Worm (Caenorhabditis elegans) whole organism, late embryonic: ENCODE data around the gene unc-46.

ENCODE experiments used
- C08G9.2 ChIP-seq: sonication (generic microtip); optimal IDR thresholded peaks from 2 replicates; lab custom pipeline; 2016; ENCODE audit warnings: mild to moderate bottlenecking, missing genetic modification characterization, moderate library complexity, missing compliant biosample characterization
- C38D4.7 ChIP-seq: fragments of 200-800 bp; sonication (Bioruptor generic); optimal IDR thresholded peaks from 2 replicates; lab custom pipeline; 2018; ENCODE audit warnings: mild to moderate bottlenecking, missing genetic modification characterization, moderate library complexity, missing compliant biosample characterization
- K09A11.1 ChIP-seq: sonication (generic microtip); optimal IDR thresholded peaks from 2 replicates; lab custom pipeline; 2017; ENCODE audit warnings: antibody characterized with exemption, mild to moderate bottlenecking, missing genetic modification characterization, missing compliant biosample characterization; ENCODE audit not compliant: insufficient read depth
- T23F11.4 ChIP-seq: fragments of 200-800 bp; sonication (Bioruptor generic); optimal IDR thresholded peaks from 2 replicates; lab custom pipeline; 2018; ENCODE audit warnings: mild to moderate bottlenecking, missing genetic modification characterization, missing compliant biosample characterization
- Y22D7AL.16 ChIP-seq: sonication (generic microtip); optimal IDR thresholded peaks from 2 replicates; lab custom pipeline; 2016; ENCODE audit warnings: missing genetic modification characterization, missing compliant biosample characterization
- ahr-1 ChIP-seq: sonication (generic microtip); optimal IDR thresholded peaks from 2 replicates; lab custom pipeline; 2016; ENCODE audit warnings: missing genetic modification characterization, missing compliant biosample characterization
- ama-1 ChIP-seq: fragments of 150-350 bp; optimal IDR thresholded peaks from 2 replicates; lab custom pipeline; 2014
- ceh-14 ChIP-seq: sonication (generic microtip); optimal IDR thresholded peaks from 2 replicates; lab custom pipeline; 2016; ENCODE audit warnings: missing genotype, missing genetic modification characterization, missing compliant biosample characterization
- ceh-18 ChIP-seq: sonication (generic microtip); optimal IDR thresholded peaks from 2 replicates; lab custom pipeline; 2016; ENCODE audit warnings: missing genetic modification characterization, missing compliant biosample characterization
- ceh-19 ChIP-seq: fragments of 200-800 bp; sonication (Bioruptor generic); optimal IDR thresholded peaks from 2 replicates; lab custom pipeline; 2018; ENCODE audit warnings: mild to moderate bottlenecking, missing genetic modification characterization, missing compliant biosample characterization
- ceh-2 ChIP-seq: sonication (generic microtip); optimal IDR thresholded peaks from 2 replicates; lab custom pipeline; 2016; ENCODE audit warnings: missing genotype, missing genetic modification characterization, missing compliant biosample characterization
- ceh-24 ChIP-seq: sonication (generic microtip); optimal IDR thresholded peaks from 2 replicates; lab custom pipeline; 2016; ENCODE audit warnings: mild to moderate bottlenecking, missing genetic modification characterization, missing compliant biosample characterization
- ceh-30 ChIP-seq: fragments of 150-350 bp; optimal IDR thresholded peaks from 2 replicates; lab custom pipeline; 2014; ENCODE audit warnings: missing biosample characterization, missing genetic modification characterization
- ceh-34 ChIP-seq: sonication (generic microtip); optimal IDR thresholded peaks from 2 replicates; lab custom pipeline; 2016; ENCODE audit warnings: mild to moderate bottlenecking, missing genetic modification characterization, missing compliant biosample characterization
- ceh-45 ChIP-seq: fragments of 200-800 bp; sonication (Bioruptor generic); IDR thresholded peaks from 2 replicates; pipeline ENCODE4 v1.3.6; 2022; ENCODE audit warnings: missing genetic modification reagents, missing genetic modification characterization, missing compliant biosample characterization
- ceh-48 ChIP-seq: sonication (generic microtip); optimal IDR thresholded peaks from 2 replicates; lab custom pipeline; 2016; ENCODE audit warnings: missing genetic modification characterization, inconsistent platforms, missing compliant biosample characterization
- ceh-9 ChIP-seq: sonication (generic microtip); optimal IDR thresholded peaks from 2 replicates; lab custom pipeline; 2016; ENCODE audit warnings: mild to moderate bottlenecking, missing genetic modification characterization, inconsistent platforms, missing compliant biosample characterization
- che-1 ChIP-seq: sonication (generic microtip); optimal IDR thresholded peaks from 2 replicates; lab custom pipeline; 2016; ENCODE audit warnings: mild to moderate bottlenecking, missing genetic modification characterization, missing compliant biosample characterization
- dmd-4 ChIP-seq: sonication (generic microtip); optimal IDR thresholded peaks from 2 replicates; lab custom pipeline; 2016; ENCODE audit warnings: borderline replicate concordance, missing genetic modification characterization, missing compliant biosample characterization
- elt-2 ChIP-seq: sonication (generic microtip); optimal IDR thresholded peaks from 2 replicates; lab custom pipeline; 2016; ENCODE audit warnings: missing genetic modification reagents, missing genetic modification characterization, missing compliant biosample characterization
- elt-4 ChIP-seq: sonication (generic microtip); optimal IDR thresholded peaks from 2 replicates; lab custom pipeline; 2016; ENCODE audit warnings: missing genetic modification characterization, missing compliant biosample characterization
- fkh-6 ChIP-seq: sonication (generic microtip); optimal IDR thresholded peaks from 2 replicates; lab custom pipeline; 2016; ENCODE audit warnings: missing genetic modification characterization, missing compliant biosample characterization
- gmeb-2 ChIP-seq: sonication (generic microtip); optimal IDR thresholded peaks from 2 replicates; lab custom pipeline; 2016; ENCODE audit warnings: missing genetic modification characterization, inconsistent platforms, missing compliant biosample characterization
- hlh-15 ChIP-seq: sonication (generic microtip); optimal IDR thresholded peaks from 2 replicates; lab custom pipeline; 2016; ENCODE audit warnings: missing genetic modification characterization, missing compliant biosample characterization
- hlh-30 ChIP-seq: sonication (generic microtip); optimal IDR thresholded peaks from 2 replicates; lab custom pipeline; 2017; ENCODE audit warnings: antibody characterized with exemption, missing genetic modification characterization, missing compliant biosample characterization; ENCODE audit not compliant: insufficient read depth
- hlh-6 ChIP-seq: sonication (generic microtip); optimal IDR thresholded peaks from 2 replicates; lab custom pipeline; 2016; ENCODE audit warnings: missing genotype, missing genetic modification characterization, missing compliant biosample characterization
- lin-11 ChIP-seq: fragments of 200-800 bp; sonication (Bioruptor generic); optimal IDR thresholded peaks from 2 replicates; lab custom pipeline; 2018; ENCODE audit warnings: mild to moderate bottlenecking, missing genetic modification characterization, missing compliant biosample characterization
- madf-2 ChIP-seq: sonication (generic microtip); optimal IDR thresholded peaks from 2 replicates; lab custom pipeline; 2017; ENCODE audit warnings: missing genetic modification characterization, missing compliant biosample characterization
- mec-3 ChIP-seq: sonication (generic microtip); optimal IDR thresholded peaks from 2 replicates; lab custom pipeline; 2016; ENCODE audit warnings: borderline replicate concordance, missing genetic modification characterization, missing compliant biosample characterization
- nfya-1 ChIP-seq: sonication (generic microtip); optimal IDR thresholded peaks from 2 replicates; lab custom pipeline; 2017; ENCODE audit warnings: missing genetic modification characterization, mild to moderate bottlenecking, missing compliant biosample characterization, antibody characterized with exemption, moderate library complexity
- nhr-232 ChIP-seq: sonication (generic microtip); optimal IDR thresholded peaks from 2 replicates; lab custom pipeline; 2016; ENCODE audit warnings: missing genetic modification characterization, missing compliant biosample characterization
- npax-4 ChIP-seq: sonication (generic microtip); optimal IDR thresholded peaks from 2 replicates; lab custom pipeline; 2016; ENCODE audit warnings: missing genetic modification characterization, missing compliant biosample characterization
- pag-3 ChIP-seq: sonication (generic microtip); optimal IDR thresholded peaks from 2 replicates; lab custom pipeline; 2016; ENCODE audit warnings: missing compliant biosample characterization, missing genetic modification characterization, borderline replicate concordance
- ref-2 ChIP-seq: sonication (generic microtip); optimal IDR thresholded peaks from 2 replicates; lab custom pipeline; 2016; ENCODE audit warnings: missing genetic modification characterization, missing compliant biosample characterization
- sdc-2 ChIP-seq: sonication (generic microtip); optimal IDR thresholded peaks from 2 replicates; lab custom pipeline; 2016; ENCODE audit warnings: missing genotype, missing genetic modification characterization, missing compliant biosample characterization
- sox-2 ChIP-seq: fragments of 200-800 bp; sonication (Bioruptor generic); IDR thresholded peaks from 2 replicates; pipeline ENCODE4 v1.3.6; 2022; ENCODE audit warnings: missing genetic modification reagents, missing genetic modification characterization, missing compliant biosample characterization
- sox-4 ChIP-seq: sonication (generic microtip); optimal IDR thresholded peaks from 2 replicates; lab custom pipeline; 2017; ENCODE audit warnings: mild to moderate bottlenecking, missing genetic modification characterization, inconsistent platforms, missing compliant biosample characterization
- syd-9 ChIP-seq: sonication (generic microtip); optimal IDR thresholded peaks from 2 replicates; lab custom pipeline; 2016; ENCODE audit warnings: mild to moderate bottlenecking, missing genetic modification characterization, moderate library complexity, missing compliant biosample characterization
- tbx-7 ChIP-seq: sonication (generic microtip); optimal IDR thresholded peaks from 2 replicates; lab custom pipeline; 2016; ENCODE audit warnings: missing genotype, missing genetic modification characterization, missing compliant biosample characterization
- ttx-3 ChIP-seq: sonication (generic microtip); optimal IDR thresholded peaks from 2 replicates; lab custom pipeline; 2016; ENCODE audit warnings: missing genetic modification reagents, missing genetic modification characterization, missing compliant biosample characterization
- unc-55 ChIP-seq: sonication (generic microtip); optimal IDR thresholded peaks from 2 replicates; lab custom pipeline; 2017; ENCODE audit warnings: missing biosample characterization, missing genetic modification reagents, missing genetic modification characterization
- unc-86 ChIP-seq: sonication (generic microtip); optimal IDR thresholded peaks from 2 replicates; lab custom pipeline; 2016; ENCODE audit warnings: missing genetic modification characterization, missing compliant biosample characterization
- zip-5 ChIP-seq: sonication (generic microtip); optimal IDR thresholded peaks from 2 replicates; lab custom pipeline; 2016; ENCODE audit warnings: missing genetic modification characterization, missing compliant biosample characterization
- ztf-16 ChIP-seq: sonication (generic microtip); optimal IDR thresholded peaks from 2 replicates; lab custom pipeline; 2017; ENCODE audit warnings: missing genetic modification characterization, missing compliant biosample characterization

The unc-46 gene

DNA sequence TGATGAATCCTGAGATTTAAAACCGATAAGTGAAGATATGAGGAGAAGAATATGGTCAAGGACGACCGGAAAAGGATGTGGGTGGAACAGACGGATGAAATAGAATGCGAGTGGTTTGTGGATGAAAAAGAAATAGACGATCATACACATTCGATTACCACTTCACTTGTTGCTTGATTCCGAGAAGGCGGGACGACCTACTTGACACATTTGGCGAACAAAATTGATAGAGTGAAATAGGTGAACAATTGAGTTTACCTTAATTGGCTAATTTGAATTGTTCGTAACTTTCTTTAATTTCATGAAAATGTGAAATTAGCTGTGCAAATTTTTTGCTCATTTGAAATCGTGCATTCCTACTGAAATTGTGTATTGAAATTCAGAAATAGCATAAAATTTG, 26.7 kb downstream of the unc-46 start, which contains the start of gene Y58A7A.2:
TSS of gene Y58A7A.2 (minus strand) at position 101 of the 400 bp plus-strand sequence.
- TF ChIP-seq C38D4.7 (no peak), gmeb-2 (tag; lab: Kevin White, UChicago) (no peak), ceh-24 (tag; lab: Kevin White, UChicago) (no peak), madf-2 (tag; lab: Kevin White, UChicago) (no peak), ahr-1 (no peak), ceh-48 (no peak), npax-4 (no peak), ceh-19 (GFP tag; lab: Kevin White, UChicago) (no peak), ceh-2 (no peak), mec-3 (no peak), ceh-9 (no peak), ceh-45 (GFP tag; lab: Robert Waterston, UW) (no peak), pag-3 (tag; lab: Kevin White, UChicago) (no peak), tbx-7 (tag; lab: Kevin White, UChicago) (no peak), ttx-3 (tag; lab: Kevin White, UChicago) (no peak), syd-9 (tag; lab: Kevin White, UChicago) (no peak), ceh-18 (tag; lab: Kevin White, UChicago) (no peak)

DNA sequence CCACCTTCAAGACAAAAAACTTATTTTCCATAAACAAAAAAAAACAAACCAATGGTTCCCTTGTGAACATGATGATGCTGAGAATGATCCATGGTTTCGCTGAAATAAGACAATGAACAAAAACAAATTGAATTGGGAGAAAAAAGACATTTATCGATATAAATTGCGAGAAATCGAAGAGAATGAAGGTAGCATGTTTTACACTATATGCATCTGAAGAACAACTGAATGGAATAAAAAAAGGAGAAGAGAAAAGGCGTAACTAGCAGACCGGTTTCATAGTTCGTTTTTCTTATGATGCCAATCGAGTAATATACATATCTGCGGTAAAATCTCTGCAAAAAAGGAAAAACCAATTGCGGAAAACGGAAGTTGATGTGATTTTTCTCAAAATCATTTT, 29.4 kb downstream of the unc-46 start, which contains the start of gene Y58A7A.1:
TSS of gene Y58A7A.1 (minus strand) at position 101 of the 400 bp plus-strand sequence.
- TF ChIP-seq sdc-2 (tag; lab: Kevin White, UChicago), result no peak
- TF ChIP-seq fkh-6 (tag; lab: Kevin White, UChicago), result no peak
- no peak for TF ChIP-seq hlh-6 (tag; lab: Kevin White, UChicago)
- TF ChIP-seq, all 69 proteins: peak for 0

DNA sequence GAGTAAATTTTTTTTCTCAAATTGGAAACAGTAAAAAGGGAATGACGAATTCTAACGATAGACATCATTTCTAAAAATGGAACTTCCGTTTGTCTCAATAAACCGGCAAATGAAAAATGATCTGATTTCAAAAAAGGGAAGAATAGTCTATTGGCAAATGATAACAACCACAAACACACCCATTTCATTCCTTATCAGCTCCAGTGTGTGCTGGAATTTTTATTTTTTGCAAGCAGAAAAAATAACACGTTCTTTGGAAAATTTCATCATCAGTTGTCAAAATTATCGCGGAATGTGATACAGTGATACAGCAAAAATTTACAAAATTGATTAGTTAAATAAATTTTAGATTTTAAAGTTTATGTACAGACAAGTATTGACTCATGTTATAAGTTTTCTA, 31.4 kb downstream of the unc-46 start:
- TF ChIP-seq elt-2 (tag; lab: Kevin White, UChicago) (peak; percentile 57), ceh-18 (tag; lab: Kevin White, UChicago) (no peak)

DNA sequence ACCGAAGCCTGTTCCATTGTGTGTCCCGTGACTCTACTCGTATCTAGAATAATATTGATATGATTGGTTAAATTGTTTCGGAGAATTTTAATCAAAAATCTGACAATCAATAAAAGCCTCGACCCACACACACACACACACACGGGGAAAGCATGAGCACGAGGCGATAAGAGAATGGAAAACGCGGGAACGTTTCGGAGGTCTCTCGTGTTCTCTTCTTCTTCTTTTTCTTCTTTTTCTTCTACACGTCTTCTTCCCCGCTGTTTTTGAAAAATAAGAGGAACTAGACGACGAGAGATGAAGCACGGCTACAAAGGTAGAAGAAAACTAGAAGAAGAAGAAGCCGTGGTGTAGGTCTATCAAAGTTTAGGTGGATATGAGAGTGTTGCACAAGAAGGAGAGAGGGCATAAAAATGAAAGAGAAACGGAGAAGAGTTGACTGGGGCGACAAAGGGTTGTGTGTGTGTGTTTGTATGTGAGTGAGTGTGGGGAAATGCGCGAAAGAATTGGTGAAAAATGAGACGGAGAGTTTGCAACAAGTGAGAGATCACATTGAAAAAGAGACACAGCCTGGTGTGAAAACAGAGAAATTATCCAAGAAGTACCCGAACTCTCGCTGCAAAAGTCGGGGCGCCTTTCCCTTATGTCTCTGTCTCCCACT, 33.9 kb downstream of the unc-46 start, which contains the start of gene mlk-1:
TSS of gene mlk-1 (minus strand) at position 51 of the 661 bp plus-strand sequence.
- TF ChIP-seq fkh-6 (tag; lab: Kevin White, UChicago) (no peak), mec-3 (no peak), ceh-18 (tag; lab: Kevin White, UChicago) (peak; percentile 74), ref-2 (tag; lab: Kevin White, UChicago) (no peak), nhr-232 (tag; lab: Kevin White, UChicago) (no peak), syd-9 (tag; lab: Kevin White, UChicago) (peak; percentile 17), ceh-34 (tag; lab: Kevin White, UChicago) (peak; percentile 58), ceh-45 (GFP tag; lab: Robert Waterston, UW) (no peak), ceh-30 (tag; lab: Kevin White, UChicago) (no peak), npax-4 (no peak), ceh-14 (tag; lab: Kevin White, UChicago) (peak; percentile 57), ceh-9 (no peak), dmd-4 (tag; lab: Kevin White, UChicago) (no peak), ahr-1 (no peak), ztf-16 (tag; lab: Kevin White, UChicago) (no peak), hlh-15 (tag; lab: Kevin White, UChicago) (no peak), Y22D7AL.16 (tag; lab: Kevin White, UChicago) (no peak), ama-1 (lab: Kevin White, UChicago) (no peak), C38D4.7 (no peak), C08G9.2 (tag; lab: Kevin White, UChicago) (no peak), lin-11 (tag; lab: Kevin White, UChicago) (no peak), tbx-7 (tag; lab: Kevin White, UChicago) (no peak), ceh-19 (GFP tag; lab: Kevin White, UChicago) (peak; percentile 11), elt-4 (no peak), zip-5 (tag; lab: Kevin White, UChicago) (no peak), K09A11.1 (tag; lab: Kevin White, UChicago) (no peak), hlh-6 (tag; lab: Kevin White, UChicago) (no peak), sox-4 (tag; lab: Kevin White, UChicago) (peak; percentile 4), unc-86 (tag; lab: Kevin White, UChicago) (no peak), hlh-30 (tag; lab: Kevin White, UChicago) (no peak), nfya-1 (tag; lab: Kevin White, UChicago) (peak; percentile 57), T23F11.4 (GFP tag; lab: Kevin White, UChicago) (no peak), unc-55 (GFP tag; lab: Kevin White, UChicago) (no peak), che-1 (no peak), sox-2 (GFP tag; lab: Robert Waterston, UW) (no peak), ttx-3 (tag; lab: Kevin White, UChicago) (no peak)
